Worm (Caenorhabditis elegans) whole organism, late embryonic: ENCODE data around the gene daf-5.

Experiments
- C08G9.2 ChIP-seq: sonication (generic microtip); optimal IDR thresholded peaks from 2 replicates; lab custom pipeline; 2016; ENCODE audit warnings: mild to moderate bottlenecking, missing genetic modification characterization, moderate library complexity, missing compliant biosample characterization
- T23F11.4 ChIP-seq: fragments of 200-800 bp; sonication (Bioruptor generic); optimal IDR thresholded peaks from 2 replicates; lab custom pipeline; 2018; ENCODE audit warnings: mild to moderate bottlenecking, missing genetic modification characterization, missing compliant biosample characterization
- Y22D7AL.16 ChIP-seq: sonication (generic microtip); optimal IDR thresholded peaks from 2 replicates; lab custom pipeline; 2016; ENCODE audit warnings: missing genetic modification characterization, missing compliant biosample characterization
- ceh-18 ChIP-seq: sonication (generic microtip); optimal IDR thresholded peaks from 2 replicates; lab custom pipeline; 2016; ENCODE audit warnings: missing genetic modification characterization, missing compliant biosample characterization
- ceh-19 ChIP-seq: fragments of 200-800 bp; sonication (Bioruptor generic); optimal IDR thresholded peaks from 2 replicates; lab custom pipeline; 2018; ENCODE audit warnings: mild to moderate bottlenecking, missing genetic modification characterization, missing compliant biosample characterization
- ceh-2 ChIP-seq: sonication (generic microtip); optimal IDR thresholded peaks from 2 replicates; lab custom pipeline; 2016; ENCODE audit warnings: missing genotype, missing genetic modification characterization, missing compliant biosample characterization
- ceh-22 ChIP-seq: sonication (generic microtip); optimal IDR thresholded peaks from 2 replicates; lab custom pipeline; 2017; ENCODE audit warnings: missing biosample characterization, missing genetic modification characterization
- ceh-30 ChIP-seq: fragments of 150-350 bp; optimal IDR thresholded peaks from 2 replicates; lab custom pipeline; 2014; ENCODE audit warnings: missing biosample characterization, missing genetic modification characterization
- ceh-6 ChIP-seq: fragments of 200-800 bp; sonication (Bioruptor generic); optimal IDR thresholded peaks from 2 replicates; lab custom pipeline; 2018; ENCODE audit warnings: mild to moderate bottlenecking, missing genetic modification characterization, missing compliant biosample characterization
- che-1 ChIP-seq: sonication (generic microtip); optimal IDR thresholded peaks from 2 replicates; lab custom pipeline; 2016; ENCODE audit warnings: mild to moderate bottlenecking, missing genetic modification characterization, missing compliant biosample characterization
- elt-4 ChIP-seq: sonication (generic microtip); optimal IDR thresholded peaks from 2 replicates; lab custom pipeline; 2016; ENCODE audit warnings: missing genetic modification characterization, missing compliant biosample characterization
- fax-1 ChIP-seq: sonication (generic microtip); optimal IDR thresholded peaks from 2 replicates; lab custom pipeline; 2016; ENCODE audit warnings: missing genotype, missing genetic modification characterization, missing compliant biosample characterization
- gmeb-2 ChIP-seq: sonication (generic microtip); optimal IDR thresholded peaks from 2 replicates; lab custom pipeline; 2016; ENCODE audit warnings: missing genetic modification characterization, inconsistent platforms, missing compliant biosample characterization
- lim-6 ChIP-seq: sonication (generic microtip); optimal IDR thresholded peaks from 2 replicates; lab custom pipeline; 2016; ENCODE audit warnings: missing genetic modification characterization, missing compliant biosample characterization
- nhr-11 ChIP-seq: fragments of 150-350 bp; optimal IDR thresholded peaks from 2 replicates; lab custom pipeline; 2014; ENCODE audit warnings: missing biosample characterization, missing genetic modification characterization
- odd-2 ChIP-seq: sonication (generic microtip); optimal IDR thresholded peaks from 2 replicates; lab custom pipeline; 2017; ENCODE audit warnings: antibody characterized with exemption, mild to moderate bottlenecking, missing genetic modification characterization, missing compliant biosample characterization
- pag-3 ChIP-seq: sonication (generic microtip); optimal IDR thresholded peaks from 2 replicates; lab custom pipeline; 2016; ENCODE audit warnings: missing compliant biosample characterization, missing genetic modification characterization, borderline replicate concordance
- pat-9 ChIP-seq: fragments of 200-800 bp; sonication (Bioruptor generic); optimal IDR thresholded peaks from 2 replicates; lab custom pipeline; 2018; ENCODE audit warnings: mild to moderate bottlenecking, missing genetic modification characterization, moderate library complexity, missing compliant biosample characterization
- pha-2 ChIP-seq: sonication (generic microtip); optimal IDR thresholded peaks from 2 replicates; lab custom pipeline; 2017; ENCODE audit warnings: mild to moderate bottlenecking, missing genetic modification characterization, missing compliant biosample characterization
- pqm-1 ChIP-seq: sonication (generic microtip); optimal IDR thresholded peaks from 2 replicates; lab custom pipeline; 2016; ENCODE audit warnings: missing genetic modification characterization, missing compliant biosample characterization
- ref-2 ChIP-seq: sonication (generic microtip); optimal IDR thresholded peaks from 2 replicates; lab custom pipeline; 2016; ENCODE audit warnings: missing genetic modification characterization, missing compliant biosample characterization
- sdc-2 ChIP-seq: sonication (generic microtip); optimal IDR thresholded peaks from 2 replicates; lab custom pipeline; 2016; ENCODE audit warnings: missing genotype, missing genetic modification characterization, missing compliant biosample characterization
- sox-2 ChIP-seq: fragments of 200-800 bp; sonication (Bioruptor generic); IDR thresholded peaks from 2 replicates; pipeline ENCODE4 v1.3.6; 2022; ENCODE audit warnings: missing genetic modification reagents, missing genetic modification characterization, missing compliant biosample characterization
- syd-9 ChIP-seq: sonication (generic microtip); optimal IDR thresholded peaks from 2 replicates; lab custom pipeline; 2016; ENCODE audit warnings: mild to moderate bottlenecking, missing genetic modification characterization, moderate library complexity, missing compliant biosample characterization
- tbx-2 ChIP-seq: sonication (generic microtip); optimal IDR thresholded peaks from 2 replicates; lab custom pipeline; 2016; ENCODE audit warnings: missing genetic modification characterization, missing compliant biosample characterization
- tbx-7 ChIP-seq: sonication (generic microtip); optimal IDR thresholded peaks from 2 replicates; lab custom pipeline; 2016; ENCODE audit warnings: missing genotype, missing genetic modification characterization, missing compliant biosample characterization
- ttx-3 ChIP-seq: sonication (generic microtip); optimal IDR thresholded peaks from 2 replicates; lab custom pipeline; 2016; ENCODE audit warnings: missing genetic modification reagents, missing genetic modification characterization, missing compliant biosample characterization
- unc-3 ChIP-seq, 2 experiments: fragments of 200-800 bp in 1 of 2; sonication (Bioruptor generic) in 1 of 2; sonication (generic microtip) in 1 of 2; conservative IDR thresholded peaks in 1 of 2; optimal IDR thresholded peaks in 1 of 2; 2 replicates each; pipeline versions ENCODE4 v1.3.6 to Lab custom; 2016 to 2022; ENCODE audit warnings: missing compliant biosample characterization in 2 of 2, missing genetic modification characterization in 2 of 2, missing genetic modification reagents in 1 of 2
- unc-42 ChIP-seq: sonication (generic microtip); optimal IDR thresholded peaks from 2 replicates; lab custom pipeline; 2016; ENCODE audit warnings: missing genotype, missing genetic modification characterization, missing compliant biosample characterization
- unc-55 ChIP-seq: sonication (generic microtip); optimal IDR thresholded peaks from 2 replicates; lab custom pipeline; 2017; ENCODE audit warnings: missing biosample characterization, missing genetic modification reagents, missing genetic modification characterization
- unc-86 ChIP-seq: sonication (generic microtip); optimal IDR thresholded peaks from 2 replicates; lab custom pipeline; 2016; ENCODE audit warnings: missing genetic modification characterization, missing compliant biosample characterization
- ztf-16 ChIP-seq: sonication (generic microtip); optimal IDR thresholded peaks from 2 replicates; lab custom pipeline; 2017; ENCODE audit warnings: missing genetic modification characterization, missing compliant biosample characterization

daf-5 gene

DNA sequence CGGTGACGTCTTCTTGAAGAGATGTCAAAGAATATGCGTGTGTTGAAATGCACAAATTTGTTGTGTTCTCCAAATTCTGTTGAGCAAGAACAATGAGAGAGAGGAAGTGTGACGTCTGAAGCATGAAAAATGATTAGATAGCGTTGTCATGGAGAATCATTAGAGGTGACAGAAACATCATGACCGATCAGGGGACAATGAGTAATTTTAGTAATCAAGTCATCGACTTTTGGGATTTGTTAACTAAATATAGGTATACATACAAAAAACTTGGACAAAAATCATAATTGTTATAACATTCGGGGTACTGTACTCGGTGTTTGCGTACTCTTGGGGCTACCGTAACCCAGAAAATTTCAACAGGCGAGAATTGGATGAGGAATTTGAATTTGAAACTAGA is at the start of gene daf-5:
daf-5 (minus strand) TSS at position 101 of the 400 bp plus-strand sequence.
- no peak for TF ChIP-seq pat-9 (tag; lab: Kevin White, UChicago)
- no peak for TF ChIP-seq unc-55 (GFP tag; lab: Kevin White, UChicago)
- TF ChIP-seq pha-2 (tag; lab: Kevin White, UChicago), result no peak
- no peak for TF ChIP-seq ceh-6
- TF ChIP-seq ttx-3 (tag; lab: Kevin White, UChicago), result no peak
- TF ChIP-seq sox-2, result no peak

DNA sequence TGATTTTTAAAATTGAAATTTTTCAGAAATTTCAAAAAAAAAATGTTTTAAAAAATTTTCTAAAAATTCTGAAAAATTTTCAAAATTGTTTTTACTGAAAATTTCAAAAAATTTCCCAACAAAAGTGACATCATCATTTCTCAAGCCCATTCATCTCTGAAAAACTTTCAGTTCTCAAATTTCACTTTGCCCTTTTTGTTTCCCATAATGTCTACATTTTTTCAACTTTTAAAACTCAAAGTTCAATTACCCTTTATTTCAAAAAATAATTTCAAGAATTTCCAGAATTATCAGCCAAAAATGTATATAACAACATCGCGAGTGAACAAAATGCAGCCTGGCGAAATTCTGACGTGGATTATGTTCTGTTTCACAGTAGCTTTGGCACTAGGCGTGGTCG is 48.9 kb upstream of the daf-5 start, which contains the start of gene bkip-1:
bkip-1 (plus strand) TSS at position 301 of the 400 bp plus-strand sequence.
- TF ChIP-seq ceh-19 (GFP tag; lab: Kevin White, UChicago), result no peak
- TF ChIP-seq ztf-16, result no peak
- TF ChIP-seq Y22D7AL.16 (tag; lab: Kevin White, UChicago), result no peak
- TF ChIP-seq, all 69 proteins: peak for 0

DNA sequence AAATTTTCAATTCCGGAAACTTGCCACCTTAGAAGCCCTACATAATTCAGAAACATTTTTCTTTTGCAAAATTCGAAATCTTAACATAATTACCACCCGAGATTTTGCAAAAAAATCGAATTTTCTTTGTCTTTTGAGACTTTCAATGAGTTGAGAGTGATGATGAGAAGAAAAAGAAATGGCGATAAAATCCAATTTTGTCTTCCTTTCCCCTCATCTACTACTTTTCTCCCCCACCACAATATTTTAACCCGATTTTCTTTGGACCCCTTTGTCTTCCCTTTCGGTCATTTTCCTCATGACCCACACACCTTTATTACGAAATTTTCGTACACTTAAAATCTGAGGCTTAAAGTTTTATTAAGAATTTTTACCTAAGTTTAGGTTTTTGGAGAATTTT is 46.2 kb upstream of the daf-5 start:
- TF ChIP-seq pag-3 (no peak), lim-6 (no peak), unc-55 (GFP tag; lab: Kevin White, UChicago) (no peak), C08G9.2 (tag; lab: Kevin White, UChicago) (no peak), ceh-30 (no peak), unc-42 (tag; lab: Kevin White, UChicago) (peak; percentile 90)
- TF ChIP-seq, all 69 proteins: peak for 1

DNA sequence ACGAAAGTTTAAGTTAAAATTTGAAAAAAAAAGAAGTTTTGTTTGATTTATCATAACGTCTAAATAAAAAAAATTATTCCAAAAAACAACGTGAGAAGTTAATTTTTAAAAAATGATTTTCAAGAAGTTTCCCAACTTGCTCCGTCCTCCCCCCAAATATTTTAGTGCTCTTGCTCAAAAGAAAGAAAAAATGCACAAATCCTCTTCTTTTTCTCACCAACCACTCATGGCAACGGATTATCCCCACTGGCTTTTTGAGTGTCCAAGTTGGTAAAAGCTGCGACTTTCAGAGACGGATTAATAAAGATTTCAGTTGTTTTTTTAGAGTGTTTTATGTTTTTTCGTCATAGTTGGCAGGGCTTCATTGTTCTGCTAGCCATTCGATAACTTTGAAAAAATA is 45.4 kb upstream of the daf-5 start, which contains the start of gene Y39G8C.2:
Y39G8C.2 (minus strand) TSS at position 101 of the 400 bp plus-strand sequence.
- TF ChIP-seq T23F11.4, result no peak
- no peak for TF ChIP-seq pqm-1 (tag; lab: Kevin White, UChicago)
- TF ChIP-seq unc-55 (GFP tag; lab: Kevin White, UChicago), result no peak
- TF ChIP-seq tbx-2 (tag; lab: Kevin White, UChicago), result no peak
- TF ChIP-seq ceh-18 (tag; lab: Kevin White, UChicago), result no peak
- no peak for TF ChIP-seq elt-4 (tag; lab: Kevin White, UChicago)
- TF ChIP-seq ceh-30, result no peak
- no peak for TF ChIP-seq pat-9 (tag; lab: Kevin White, UChicago)
- no peak for TF ChIP-seq sdc-2 (tag; lab: Kevin White, UChicago)
- no peak for TF ChIP-seq syd-9
- no peak for TF ChIP-seq tbx-7 (tag; lab: Kevin White, UChicago)
- TF ChIP-seq unc-3 (GFP tag; conservative IDR thresholded peaks at IDR 0.05; lab: Robert Waterston, UW), result no peak
- no peak for TF ChIP-seq unc-3 (tag; optimal IDR thresholded peaks at IDR 0.05; lab: Kevin White, UChicago)
- TF ChIP-seq gmeb-2 (tag; lab: Kevin White, UChicago), result no peak
- no peak for TF ChIP-seq nhr-11 (tag; lab: Kevin White, UChicago)
- TF ChIP-seq ceh-22 (tag; lab: Kevin White, UChicago), result no peak
- TF ChIP-seq pha-2 (tag; lab: Kevin White, UChicago), result no peak
- no peak for TF ChIP-seq ceh-2 (tag; lab: Kevin White, UChicago)
- no peak for TF ChIP-seq ztf-16
- no peak for TF ChIP-seq unc-86 (tag; lab: Kevin White, UChicago)

DNA sequence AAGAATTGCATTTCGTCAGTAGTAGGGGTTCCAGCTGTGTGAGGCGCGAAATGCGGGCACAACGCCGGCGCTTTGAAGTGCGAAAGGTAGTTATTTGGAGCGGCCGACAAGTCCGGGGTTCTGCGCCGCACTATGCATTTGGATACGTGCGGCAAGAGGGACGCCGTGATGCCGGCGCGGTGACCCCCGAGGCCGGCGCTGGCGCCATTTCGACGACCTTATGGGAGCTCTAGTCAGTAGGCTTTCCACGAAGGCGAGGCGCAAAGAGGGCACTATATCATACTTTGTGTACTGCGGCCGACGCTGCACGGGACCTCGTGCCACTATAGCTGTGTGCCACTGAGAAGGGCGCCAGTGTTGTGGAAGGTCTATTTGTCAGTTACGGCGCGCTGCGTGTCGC is 44.7 kb upstream of the daf-5 start:
- TF ChIP-seq fax-1 (tag; lab: Kevin White, UChicago), result no peak
- TF ChIP-seq unc-86 (tag; lab: Kevin White, UChicago), result no peak
- TF ChIP-seq che-1, result no peak
- peak; percentile 46 for TF ChIP-seq elt-4 (tag; lab: Kevin White, UChicago)
- TF ChIP-seq odd-2 (tag; lab: Kevin White, UChicago), result no peak
- TF ChIP-seq unc-3 (GFP tag; conservative IDR thresholded peaks at IDR 0.05; lab: Robert Waterston, UW), result no peak
- no peak for TF ChIP-seq unc-3 (tag; optimal IDR thresholded peaks at IDR 0.05; lab: Kevin White, UChicago)
- no peak for TF ChIP-seq T23F11.4
- TF ChIP-seq sdc-2 (tag; lab: Kevin White, UChicago), result peak; percentile 17
- TF ChIP-seq, all 69 proteins: peak for 2

DNA sequence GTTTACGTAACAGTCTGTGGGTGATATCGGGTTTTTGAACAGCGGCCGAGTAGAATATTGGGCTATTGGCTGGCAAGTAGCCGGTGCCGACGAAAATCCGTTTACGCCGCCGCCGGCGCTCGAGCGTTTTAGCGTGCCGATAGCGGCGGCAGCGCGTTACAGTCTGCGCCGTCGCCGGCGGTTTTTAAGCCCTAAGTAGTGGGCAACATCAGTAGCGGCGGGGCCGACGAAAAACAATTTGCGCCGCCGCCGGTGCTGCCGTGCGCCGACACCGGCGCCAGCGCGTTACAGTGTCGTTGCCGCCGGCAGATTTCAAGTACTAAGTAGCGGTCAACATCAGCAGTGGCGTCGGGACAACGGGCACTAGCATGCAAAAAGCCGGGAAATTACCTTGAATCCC is 43.8 kb upstream of the daf-5 start:
- no peak for TF ChIP-seq ref-2
